Worm (Caenorhabditis elegans) whole organism, midembryonic: ENCODE measurements around the gene srz-61.
"Not testable (repeated sequence)": the region's sequence is repeated elsewhere in the genome, so short reads cannot be mapped to it uniquely, and the experiment has no call there.

Experiments used
- cog-1 ChIP-seq: sonication (generic microtip); optimal IDR thresholded peaks from 2 replicates; lab custom pipeline; 2016; ENCODE audit warnings: missing genetic modification characterization, missing compliant biosample characterization
- flt-1 ChIP-seq: fragments of 200-800 bp; sonication (Bioruptor generic); IDR thresholded peaks from 2 replicates; pipeline ENCODE4 v1.3.6; 2022; ENCODE audit warnings: missing genetic modification characterization, missing compliant biosample characterization
- med-1 ChIP-seq: sonication (generic microtip); optimal IDR thresholded peaks from 2 replicates; lab custom pipeline; 2017; ENCODE audit warnings: missing genetic modification characterization, mild to moderate bottlenecking, missing compliant biosample characterization, antibody characterized with exemption, missing genetic modification reagents; ENCODE audit not compliant: insufficient read depth
- ref-1 ChIP-seq: fragments of 200-800 bp; sonication (Bioruptor generic); conservative IDR thresholded peaks from 2 replicates; pipeline ENCODE4 v1.3.6; 2022; ENCODE audit warnings: missing genetic modification reagents, missing genetic modification characterization, missing compliant biosample characterization
- tab-1 ChIP-seq: fragments of 200-800 bp; sonication (Bioruptor generic); IDR thresholded peaks from 2 replicates; pipeline ENCODE4 v1.3.6; 2022; ENCODE audit warnings: missing genetic modification characterization, missing compliant biosample characterization
- ztf-23 ChIP-seq: fragments of 200-800 bp; sonication (Bioruptor generic); IDR thresholded peaks from 2 replicates; pipeline ENCODE4 v1.3.6; 2022; ENCODE audit warnings: missing genetic modification reagents, missing genetic modification characterization, missing compliant biosample characterization
- ztf-29 ChIP-seq: fragments of 200-800 bp; sonication (Bioruptor generic); IDR thresholded peaks from 2 replicates; pipeline ENCODE4 v1.3.6; 2022; ENCODE audit warnings: missing genetic modification reagents, missing genetic modification characterization, missing compliant biosample characterization

- not testable (repeated sequence) for TF ChIP-seq flt-1 (GFP tag; lab: Robert Waterston, UW); ztf-29; tab-1; ref-1; cog-1 (tag; lab: Kevin White, UChicago); med-1 (GFP tag; lab: Kevin White, UChicago); ztf-23 (GFP tag; lab: Robert Waterston, UW)
Observed at ce11 chrIV:16307925-16308324, 13.0 kb upstream of the srz-61 start, which contains the start of gene rac-2.
